Fruit fly (Drosophila melanogaster): Measurements from ENCODE around the gene CG13855.

CG13855 gene

DNA sequence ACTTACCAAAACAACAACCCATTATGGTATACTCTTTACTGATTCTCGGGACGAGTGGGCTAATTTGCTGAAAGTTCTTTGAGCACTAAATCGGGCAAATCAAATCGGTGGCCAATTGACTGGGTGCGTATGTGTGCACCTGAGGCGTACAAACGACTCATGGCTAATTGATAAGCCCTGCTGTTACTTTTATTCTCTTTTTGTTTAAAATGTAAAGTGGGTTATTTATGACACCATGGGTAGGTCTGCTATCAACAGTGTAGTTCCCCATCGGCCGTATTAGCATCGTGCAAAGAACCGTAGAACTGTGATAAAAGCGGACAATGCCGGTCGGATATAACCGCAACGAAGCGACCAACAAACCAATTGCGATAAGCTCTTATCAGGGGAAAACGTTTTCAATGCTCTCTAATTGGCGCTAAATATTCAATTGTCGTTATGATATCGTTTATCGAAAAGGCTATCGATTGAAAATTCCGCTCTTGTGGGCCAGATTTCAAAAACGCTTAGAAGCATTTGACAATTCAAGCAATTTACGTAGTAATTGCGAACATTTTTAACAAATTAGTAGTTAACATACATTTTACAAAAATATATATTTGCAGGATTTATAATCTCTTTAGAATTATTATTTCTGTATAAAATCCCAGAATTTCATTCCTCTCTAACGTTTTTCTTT lies 41.6 kb downstream of the CG13855 start, which contains the start of gene CG34288:
Gene CG34288 (minus strand): TSS at position 69 of the 679 bp plus-strand sequence.
- no peak for TF ChIP-seq CG8478 (optimal IDR thresholded peaks at IDR 0.05)
- no peak for TF ChIP-seq pan (optimal IDR thresholded peaks at IDR 0.05)
- no peak for TF ChIP-seq Dll (optimal IDR thresholded peaks at IDR 0.05)
- no peak for TF ChIP-seq EcR (GFP tag; optimal IDR thresholded peaks at IDR 0.05)
- TF ChIP-seq psq (optimal IDR thresholded peaks at IDR 0.05) = no peak
- no peak for TF ChIP-seq usp (GFP tag; optimal IDR thresholded peaks at IDR 0.05)

dm6 chr3R:22447874-22448254 lies 42.1 kb downstream of the CG13855 start, which contains the start of gene CG34376:
TSS of gene CG34376 (plus strand) at chr3R:22448099.
- TF ChIP-seq EcR (GFP tag; optimal IDR thresholded peaks at IDR 0.05) (no peak), Dll (optimal IDR thresholded peaks at IDR 0.05) (no peak), pan (optimal IDR thresholded peaks at IDR 0.05) (no peak), usp (GFP tag; optimal IDR thresholded peaks at IDR 0.05) (no peak), psq (optimal IDR thresholded peaks at IDR 0.05) (peak; percentile 61), CG8478 (optimal IDR thresholded peaks at IDR 0.05) (no peak)

DNA sequence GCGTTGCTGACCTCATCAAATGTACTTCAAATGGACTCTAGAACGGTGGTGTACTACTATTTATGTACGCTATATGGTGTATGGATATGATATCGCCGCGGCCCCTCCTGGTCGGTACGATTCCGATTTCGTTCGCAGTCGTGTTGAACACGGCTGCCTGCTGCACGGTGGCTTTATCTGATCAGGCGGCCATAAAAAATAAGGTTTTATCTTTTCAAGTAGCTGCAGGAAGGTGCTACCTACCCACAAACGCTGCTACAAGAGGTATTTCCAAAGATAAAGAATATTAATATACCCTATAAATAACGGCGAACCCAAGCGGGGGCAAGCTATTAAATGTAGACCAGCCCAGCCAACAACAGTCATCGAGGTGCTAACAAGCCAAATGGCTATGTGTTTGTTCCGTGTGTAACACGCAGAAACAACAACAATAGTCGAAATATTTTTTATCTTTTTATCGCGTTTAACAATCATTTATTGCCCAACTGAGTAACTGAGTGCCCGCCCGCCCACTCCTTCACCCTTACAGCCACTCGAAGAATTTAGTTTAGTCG lies 44.2 kb downstream of the CG13855 start:
- no peak for TF ChIP-seq pan (optimal IDR thresholded peaks at IDR 0.05)
- no peak for TF ChIP-seq EcR (GFP tag; optimal IDR thresholded peaks at IDR 0.05)
- no peak for TF ChIP-seq Dll (optimal IDR thresholded peaks at IDR 0.05)
- TF ChIP-seq usp (GFP tag; optimal IDR thresholded peaks at IDR 0.05) = no peak
- no peak for TF ChIP-seq CG8478 (optimal IDR thresholded peaks at IDR 0.05)
- TF ChIP-seq psq (optimal IDR thresholded peaks at IDR 0.05) = no peak

DNA sequence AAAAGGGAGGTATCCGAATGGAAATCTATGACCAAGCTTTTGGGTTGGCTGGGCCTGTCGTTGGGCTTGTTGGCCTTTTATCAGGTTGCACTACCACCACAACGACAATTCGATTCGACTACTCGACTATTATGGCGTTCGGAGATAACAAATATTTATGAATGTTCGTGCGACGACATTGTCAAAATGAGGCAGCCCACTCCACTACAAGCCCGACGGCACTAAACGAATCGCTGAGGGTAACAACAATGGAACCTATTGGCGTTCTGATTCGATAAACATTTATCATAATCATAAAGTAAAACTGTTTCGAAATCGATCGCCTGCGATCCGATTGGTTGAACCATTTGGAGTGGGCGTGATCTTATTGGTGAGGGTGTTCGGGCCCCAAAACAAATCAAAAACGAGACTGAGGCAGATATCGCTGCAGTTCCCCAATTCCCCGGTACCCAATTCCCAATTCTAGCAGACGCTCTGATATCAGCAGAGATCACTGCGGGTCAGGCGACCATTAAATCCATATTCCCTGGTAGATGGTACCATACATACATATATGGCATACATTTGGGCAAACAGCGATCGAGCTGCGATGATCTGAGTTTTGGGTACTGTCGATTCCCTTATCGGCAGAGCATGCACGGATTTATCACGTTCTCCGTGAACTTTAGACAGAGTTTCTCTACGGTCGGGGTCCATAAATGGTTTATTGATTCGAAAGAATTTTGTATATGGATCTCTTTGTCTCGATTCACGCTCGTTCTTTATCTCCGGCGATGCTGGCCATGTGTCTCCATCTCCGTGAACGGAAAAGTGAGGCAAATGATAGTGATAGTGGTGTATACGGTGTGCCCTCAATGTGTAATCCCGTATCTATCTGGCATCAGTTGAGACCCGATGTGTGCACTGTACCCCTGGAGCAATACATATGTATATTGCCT lies 48.9 kb downstream of the CG13855 start:
- TF ChIP-seq usp (GFP tag; optimal IDR thresholded peaks at IDR 0.05) = no peak
- TF ChIP-seq EcR (GFP tag; optimal IDR thresholded peaks at IDR 0.05) = no peak
- TF ChIP-seq CG8478 (optimal IDR thresholded peaks at IDR 0.05) = no peak
- no peak for TF ChIP-seq pan (optimal IDR thresholded peaks at IDR 0.05)
- TF ChIP-seq psq (optimal IDR thresholded peaks at IDR 0.05) = no peak
- TF ChIP-seq Dll (optimal IDR thresholded peaks at IDR 0.05) = no peak

- no peak for TF ChIP-seq Dll (optimal IDR thresholded peaks at IDR 0.05)
- TF ChIP-seq pan (optimal IDR thresholded peaks at IDR 0.05) = no peak
- no peak for TF ChIP-seq EcR (GFP tag; optimal IDR thresholded peaks at IDR 0.05)
- TF ChIP-seq usp (GFP tag; optimal IDR thresholded peaks at IDR 0.05) = no peak
- no peak for TF ChIP-seq psq (optimal IDR thresholded peaks at IDR 0.05)
- no peak for TF ChIP-seq CG8478 (optimal IDR thresholded peaks at IDR 0.05)
Observed at dm6 chr3R:22455335-22455985, 49.7 kb downstream of the CG13855 start.

- no peak for TF ChIP-seq CG8478 (optimal IDR thresholded peaks at IDR 0.05)
- TF ChIP-seq EcR (GFP tag; optimal IDR thresholded peaks at IDR 0.05) = no peak
- no peak for TF ChIP-seq psq (optimal IDR thresholded peaks at IDR 0.05)
- TF ChIP-seq pan (optimal IDR thresholded peaks at IDR 0.05) = no peak
- no peak for TF ChIP-seq usp (GFP tag; optimal IDR thresholded peaks at IDR 0.05)
- no peak for TF ChIP-seq Dll (optimal IDR thresholded peaks at IDR 0.05)
Observed at dm6 chr3R:22456007-22456406, 50.3 kb downstream of the CG13855 start.

Data from whole organism.